Fruit fly (Drosophila melanogaster): ENCODE measurements around the gene svr.
A peak's percentile ranks its signal among the peaks of the same experiment; 100 is the strongest.
"Not testable (repeated sequence)": the region's sequence is repeated elsewhere in the genome, so short reads cannot be mapped to it uniquely, and the experiment has no call there.

The svr gene

DNA sequence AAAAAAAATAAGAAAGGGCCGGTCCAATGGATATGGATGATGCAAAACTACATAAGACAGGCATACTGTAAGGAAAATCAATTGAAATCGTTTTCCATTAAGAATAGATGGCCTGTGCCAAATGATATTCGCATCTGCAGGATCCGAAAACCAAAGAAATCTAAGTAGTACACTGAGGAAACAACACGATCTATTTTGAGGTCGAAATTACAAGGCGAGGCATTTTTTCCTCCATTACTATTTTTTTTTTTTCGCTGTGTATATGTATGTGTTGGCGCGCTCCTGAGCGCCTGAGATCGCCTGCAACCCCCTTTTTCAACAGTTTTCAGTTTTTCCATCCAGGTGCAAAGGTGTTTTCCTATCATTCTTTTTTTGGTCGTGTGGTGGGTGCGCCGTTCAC, 32.3 kb upstream of the svr start:
- TF ChIP-seq Pif1B (GFP tag; optimal IDR thresholded peaks at IDR 0.05): no peak
- no peak for TF ChIP-seq CG8159 (tag; optimal IDR thresholded peaks at IDR 0.05)
- TF ChIP-seq fd96Ca (GFP tag; IDR thresholded peaks at IDR 0.05): no peak
- no peak for TF ChIP-seq CG14655 (GFP tag; optimal IDR thresholded peaks at IDR 0.05)
- no peak for TF ChIP-seq Ets98B (GFP tag; IDR thresholded peaks at IDR 0.05)
- no peak for TF ChIP-seq Snoo (tag; optimal IDR thresholded peaks at IDR 0.05)
- TF ChIP-seq CG4496 (GFP tag; IDR thresholded peaks at IDR 0.05): no peak
- TF ChIP-seq CG34367 (tag; optimal IDR thresholded peaks at IDR 0.05): no peak
- no peak for TF ChIP-seq Pif1A (GFP tag; optimal IDR thresholded peaks at IDR 0.05)
- no peak for TF ChIP-seq EcR (GFP tag; optimal IDR thresholded peaks at IDR 0.05)
- TF ChIP-seq CG8301 (tag; optimal IDR thresholded peaks at IDR 0.05): no peak
- TF ChIP-seq gl (tag; optimal IDR thresholded peaks at IDR 0.05): no peak
- TF ChIP-seq D1 (tag; optimal IDR thresholded peaks at IDR 0.05): no peak
- TF ChIP-seq CG12605 (GFP tag; IDR thresholded peaks at IDR 0.05): no peak
- no peak for TF ChIP-seq rn (GFP tag; IDR thresholded peaks at IDR 0.05)
- no peak for TF ChIP-seq CG17806 (tag; optimal IDR thresholded peaks at IDR 0.05)
- TF ChIP-seq CG10348 (GFP tag; IDR thresholded peaks at IDR 0.05): no peak
- TF ChIP-seq CG9948 (tag; optimal IDR thresholded peaks at IDR 0.05): no peak

dm6 chrX:469235-469634, 27.0 kb upstream of the svr start, which contains the start of gene Cyp4g1:
Gene Cyp4g1 (minus strand): TSS chrX:469335.
- TF ChIP-seq gl (tag; optimal IDR thresholded peaks at IDR 0.05): no peak
- no peak for TF ChIP-seq Ets98B (GFP tag; IDR thresholded peaks at IDR 0.05)
- TF ChIP-seq D1 (tag; optimal IDR thresholded peaks at IDR 0.05): no peak
- no peak for TF ChIP-seq EcR (GFP tag; optimal IDR thresholded peaks at IDR 0.05)
- no peak for TF ChIP-seq CG15710 (tag; optimal IDR thresholded peaks at IDR 0.05)
- TF ChIP-seq CG8301 (tag; optimal IDR thresholded peaks at IDR 0.05): no peak
- TF ChIP-seq CG32121 (GFP tag; IDR thresholded peaks at IDR 0.05): no peak
- no peak for TF ChIP-seq CG12605 (GFP tag; IDR thresholded peaks at IDR 0.05)
- no peak for TF ChIP-seq Pif1B (GFP tag; optimal IDR thresholded peaks at IDR 0.05)
- TF ChIP-seq CG17806 (tag; optimal IDR thresholded peaks at IDR 0.05): no peak

DNA sequence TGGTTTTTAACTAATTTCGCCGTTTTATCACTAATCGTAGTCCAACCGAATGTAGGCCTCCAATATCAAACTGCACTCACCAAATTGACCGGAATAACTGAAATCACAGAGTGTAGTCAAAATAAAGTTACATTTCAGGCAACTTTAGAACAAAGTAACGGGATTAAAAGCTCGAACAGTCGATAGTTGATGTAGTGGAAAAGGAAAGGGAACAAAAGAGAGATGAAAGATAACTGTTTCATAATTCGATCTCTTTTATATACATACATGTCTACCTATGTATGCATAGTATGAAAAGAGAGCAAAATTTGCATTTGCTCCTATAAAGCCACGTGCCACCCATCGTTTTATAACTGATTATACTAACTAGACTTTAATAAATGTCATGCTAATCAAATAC, 25.6 kb upstream of the svr start, which contains the start of gene CG32816:
CG32816 (minus strand) TSS at position 101 of the 400 bp plus-strand sequence.
- TF ChIP-seq EcR (GFP tag; optimal IDR thresholded peaks at IDR 0.05): no peak
- TF ChIP-seq CG32121 (GFP tag; IDR thresholded peaks at IDR 0.05): no peak
- TF ChIP-seq Pif1B (GFP tag; optimal IDR thresholded peaks at IDR 0.05): no peak
- TF ChIP-seq fd96Ca (GFP tag; IDR thresholded peaks at IDR 0.05): no peak

dm6 chrX:476230-477143, 19.8 kb upstream of the svr start, which contains the start of the genes ebo and CG13373:
Gene ebo (minus strand): TSS chrX:476579.
Gene CG13373 (plus strand): TSS chrX:476984.
- TF ChIP-seq fd96Ca (GFP tag; IDR thresholded peaks at IDR 0.05) (no peak), Ets98B (GFP tag; IDR thresholded peaks at IDR 0.05) (peak; percentile 31; the same call in 1 of the 2 replicates), CG8159 (tag; optimal IDR thresholded peaks at IDR 0.05) (no peak), CG4496 (GFP tag; IDR thresholded peaks at IDR 0.05) (0 out of 3 replicates have a peak, but pooled peaks have one; percentile 43), CG14655 (GFP tag; optimal IDR thresholded peaks at IDR 0.05) (no peak), CG15710 (tag; optimal IDR thresholded peaks at IDR 0.05) (peak; percentile 2), CG17806 (tag; optimal IDR thresholded peaks at IDR 0.05) (peak; percentile 20), Snoo (tag; optimal IDR thresholded peaks at IDR 0.05) (peak; percentile 7), CG13204 (GFP tag; optimal IDR thresholded peaks at IDR 0.05) (no peak), CG9948 (tag; optimal IDR thresholded peaks at IDR 0.05) (peak; percentile 30), CG12605 (GFP tag; IDR thresholded peaks at IDR 0.05) (no peak), EcR (GFP tag; optimal IDR thresholded peaks at IDR 0.05) (no peak)

DNA sequence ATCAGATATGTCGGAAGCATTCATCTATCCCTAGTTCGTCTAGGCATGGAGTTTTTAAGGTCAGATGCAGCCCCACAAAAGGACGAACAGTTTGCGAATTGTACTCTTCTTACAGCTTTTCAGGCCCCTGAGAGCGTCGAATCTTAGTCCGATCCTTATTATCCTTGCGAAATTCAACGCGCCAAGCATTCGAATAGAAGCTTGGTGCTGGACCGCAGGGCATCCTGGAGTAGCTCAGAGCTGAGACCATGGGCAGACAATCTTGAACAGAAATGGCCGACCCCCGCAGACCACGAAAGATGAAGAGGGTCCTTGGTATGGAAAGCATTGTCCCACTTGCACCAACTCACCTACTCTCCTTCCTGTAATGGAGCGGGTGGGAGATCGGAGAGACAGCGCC, 17.5 kb upstream of the svr start, which contains the start of gene CG32817:
CG32817 (plus strand) TSS at position 301 of the 400 bp plus-strand sequence.
- TF ChIP-seq CG4496 (GFP tag; IDR thresholded peaks at IDR 0.05): no peak
- TF ChIP-seq CG8301 (tag; optimal IDR thresholded peaks at IDR 0.05): no peak
- no peak for TF ChIP-seq Snoo (tag; optimal IDR thresholded peaks at IDR 0.05)
- no peak for TF ChIP-seq CG9948 (tag; optimal IDR thresholded peaks at IDR 0.05)
- TF ChIP-seq CG32121 (GFP tag; IDR thresholded peaks at IDR 0.05): no peak
- TF ChIP-seq CG13204 (GFP tag; optimal IDR thresholded peaks at IDR 0.05): no peak
- TF ChIP-seq CG17806 (tag; optimal IDR thresholded peaks at IDR 0.05): no peak
- TF ChIP-seq CG34367 (tag; optimal IDR thresholded peaks at IDR 0.05): no peak
- TF ChIP-seq fd96Ca (GFP tag; IDR thresholded peaks at IDR 0.05): no peak
- TF ChIP-seq gl (tag; optimal IDR thresholded peaks at IDR 0.05): no peak
- no peak for TF ChIP-seq CG14655 (GFP tag; optimal IDR thresholded peaks at IDR 0.05)
- TF ChIP-seq CG10348 (GFP tag; IDR thresholded peaks at IDR 0.05): no peak
- no peak for TF ChIP-seq CG12605 (GFP tag; IDR thresholded peaks at IDR 0.05)
- TF ChIP-seq Pif1A (GFP tag; optimal IDR thresholded peaks at IDR 0.05): no peak
- no peak for TF ChIP-seq Ets98B (GFP tag; IDR thresholded peaks at IDR 0.05)
- no peak for TF ChIP-seq CG15710 (tag; optimal IDR thresholded peaks at IDR 0.05)
- TF ChIP-seq D1 (tag; optimal IDR thresholded peaks at IDR 0.05): no peak
- TF ChIP-seq Pif1B (GFP tag; optimal IDR thresholded peaks at IDR 0.05): no peak

- TF ChIP-seq CG34367 (tag; optimal IDR thresholded peaks at IDR 0.05); CG14655 (GFP tag; optimal IDR thresholded peaks at IDR 0.05); CG9948 (tag; optimal IDR thresholded peaks at IDR 0.05): not testable (repeated sequence)
Measured at dm6 chrX:481642-482041, 14.6 kb upstream of the svr start, which contains the start of gene CG3176. Gene CG3176 (plus strand): TSS chrX:481862.
